Fruit fly (Drosophila melanogaster): ENCODE measurements around the gene CG11899.

CG11899 gene

dm6 chr3R:29214262-29214661, 14.0 kb downstream of the CG11899 start (continued):
- TF ChIP-seq HHEX (GFP tag; optimal IDR thresholded peaks at IDR 0.05) = peak; percentile 99
- TF ChIP-seq CG17912 (GFP tag; optimal IDR thresholded peaks at IDR 0.05) = peak; percentile 99
- TF ChIP-seq lmd (GFP tag; IDR thresholded peaks at IDR 0.05) = peak; percentile 99
- TF ChIP-seq run (tag; optimal IDR thresholded peaks at IDR 0.05) = peak; percentile 98
- peak; percentile 98 for TF ChIP-seq Ravus (GFP tag; IDR thresholded peaks at IDR 0.05)
- TF ChIP-seq CG10565 (GFP tag; optimal IDR thresholded peaks at IDR 0.05) = peak; percentile 97
- TF ChIP-seq hkb (optimal IDR thresholded peaks at IDR 0.05) = no peak
- TF ChIP-seq hkb (GFP tag; IDR thresholded peaks at IDR 0.05) = peak; percentile 100
- TF ChIP-seq Atf3 (GFP tag; optimal IDR thresholded peaks at IDR 0.05) = peak; percentile 98
- peak; percentile 99 for TF ChIP-seq CG11398 (GFP tag; optimal IDR thresholded peaks at IDR 0.05)
- TF ChIP-seq gsb (GFP tag; IDR thresholded peaks at IDR 0.05) = peak; percentile 98
- peak; percentile 99 for TF ChIP-seq Oaz (GFP tag; IDR thresholded peaks at IDR 0.05)
- TF ChIP-seq tio (GFP tag; optimal IDR thresholded peaks at IDR 0.05) = peak; percentile 99
- TF ChIP-seq sna (GFP tag; IDR thresholded peaks at IDR 0.05; ENCODE audit: partially characterized antibody) = no peak
- TF ChIP-seq al (GFP tag; IDR thresholded peaks at IDR 0.05) = peak; percentile 98
- TF ChIP-seq CG16779 (GFP tag; IDR thresholded peaks at IDR 0.05) = peak; percentile 99
- peak; percentile 99 for TF ChIP-seq CG13123 (GFP tag; optimal IDR thresholded peaks at IDR 0.05)
- peak; percentile 92 for TF ChIP-seq CG17802 (tag; optimal IDR thresholded peaks at IDR 0.05)
- TF ChIP-seq NK7.1 (GFP tag; optimal IDR thresholded peaks at IDR 0.05) = peak; percentile 99
- TF ChIP-seq twi (tag; optimal IDR thresholded peaks at IDR 0.05) = peak; percentile 98
- TF ChIP-seq MBD-R2 (GFP tag; IDR thresholded peaks at IDR 0.05) = peak; percentile 99
- peak; percentile 100 for TF ChIP-seq Xrp1 (GFP tag; IDR thresholded peaks at IDR 0.05)
- peak; percentile 99 for TF ChIP-seq CG9932 (GFP tag; IDR thresholded peaks at IDR 0.05)
- TF ChIP-seq CHES-1-like (GFP tag; optimal IDR thresholded peaks at IDR 0.05) = peak; percentile 99
- TF ChIP-seq Rx (GFP tag; IDR thresholded peaks at IDR 0.05) = peak; percentile 99
- TF ChIP-seq usp (GFP tag; optimal IDR thresholded peaks at IDR 0.05) = no peak
- TF ChIP-seq pros (GFP tag; optimal IDR thresholded peaks at IDR 0.05) = peak; percentile 68
- peak; percentile 100 for TF ChIP-seq chm (GFP tag; IDR thresholded peaks at IDR 0.05)
- TF ChIP-seq E2f2 (GFP tag; IDR thresholded peaks at IDR 0.05) = peak; percentile 92
- peak; percentile 99 for TF ChIP-seq Awh (GFP tag; IDR thresholded peaks at IDR 0.05)
- peak; percentile 99 for TF ChIP-seq Hr3 (GFP tag; optimal IDR thresholded peaks at IDR 0.05)
- TF ChIP-seq CG7372 (GFP tag; IDR thresholded peaks at IDR 0.05) = peak; percentile 99
- TF ChIP-seq disco-r (GFP tag; optimal IDR thresholded peaks at IDR 0.05) = peak; percentile 99
- peak; percentile 99 for TF ChIP-seq CG4854 (GFP tag; optimal IDR thresholded peaks at IDR 0.05)
- peak; percentile 99 for TF ChIP-seq CG6854 (GFP tag; optimal IDR thresholded peaks at IDR 0.05)
- peak; percentile 98 for TF ChIP-seq HmgD (GFP tag; optimal IDR thresholded peaks at IDR 0.05)
- TF ChIP-seq Blimp-1 (GFP tag; optimal IDR thresholded peaks at IDR 0.05) = peak; percentile 98
- peak; percentile 98 for TF ChIP-seq C15 (GFP tag; IDR thresholded peaks at IDR 0.05)
- peak; percentile 99 for TF ChIP-seq seq (GFP tag; IDR thresholded peaks at IDR 0.05)
- peak; percentile 99 for TF ChIP-seq Chrac-16 (GFP tag; optimal IDR thresholded peaks at IDR 0.05)
- peak; percentile 100 for TF ChIP-seq gsb-n (tag; optimal IDR thresholded peaks at IDR 0.05)
- TF ChIP-seq fu2 (GFP tag; optimal IDR thresholded peaks at IDR 0.05) = peak; percentile 97
- TF ChIP-seq maf-S (GFP tag; optimal IDR thresholded peaks at IDR 0.05) = peak; percentile 99
- peak in 1 of 2 experiments; percentile 96 for TF ChIP-seq Hr78 (GFP tag; optimal IDR thresholded peaks at IDR 0.05)
- TF ChIP-seq slp2 (GFP tag; optimal IDR thresholded peaks at IDR 0.05) = peak; percentile 98
- peak; percentile 99 for TF ChIP-seq Asciz (GFP tag; optimal IDR thresholded peaks at IDR 0.05)
- TF ChIP-seq dmrt99B (tag; optimal IDR thresholded peaks at IDR 0.05) = peak; percentile 99
- peak; percentile 97 for TF ChIP-seq CG9876 (GFP tag; optimal IDR thresholded peaks at IDR 0.05)
- peak; percentile 99 for TF ChIP-seq CG11723 (GFP tag; optimal IDR thresholded peaks at IDR 0.05)
- peak; percentile 94 for TF ChIP-seq jigr1 (GFP tag; IDR thresholded peaks at IDR 0.05)
- TF ChIP-seq bab2 (GFP tag; optimal IDR thresholded peaks at IDR 0.05) = peak; percentile 99
- peak; percentile 99 for TF ChIP-seq CG34422 (GFP tag; IDR thresholded peaks at IDR 0.05)
- TF ChIP-seq sima (GFP tag; optimal IDR thresholded peaks at IDR 0.05) = peak; percentile 99

All from whole organism, embryonic.